Fruit fly (Drosophila melanogaster) whole organism, prepupa: Measurements from ENCODE around the gene CG13315.

Source experiments
- Blimp-1 ChIP-seq: fragments of 200-800 bp; sonication (Bioruptor generic); optimal IDR thresholded peaks from 3 replicates; lab custom pipeline; 2017; ENCODE audit warnings: missing biosample characterization, missing genetic modification characterization, mild to moderate bottlenecking, moderate library complexity, missing genetic modification reagents
- CG10631 ChIP-seq: fragments of 200-800 bp; sonication (Bioruptor generic); optimal IDR thresholded peaks from 2 replicates; lab custom pipeline; 2016; ENCODE audit warnings: missing biosample characterization, missing genetic modification characterization
- CG10669 ChIP-seq: fragments of 200-800 bp; sonication (Bioruptor generic); optimal IDR thresholded peaks from 3 replicates; lab custom pipeline; 2018; ENCODE audit warnings: missing biosample characterization, mild to moderate bottlenecking, missing genetic modification characterization, moderate library complexity
- CG11294 ChIP-seq: fragments of 200-800 bp; sonication (Bioruptor generic); IDR thresholded peaks from 2 replicates; pipeline ENCODE4 v1.3.6; 2022; ENCODE audit warnings: missing biosample characterization, missing genetic modification characterization
- CG11902 ChIP-seq: fragments of 200-800 bp; sonication (Bioruptor generic); optimal IDR thresholded peaks from 3 replicates; lab custom pipeline; 2016; ENCODE audit warnings: missing biosample characterization, missing genetic modification characterization
- CG15336 ChIP-seq: fragments of 200-800 bp; sonication (Bioruptor generic); IDR thresholded peaks from 2 replicates; pipeline ENCODE4 v1.3.6; 2022; ENCODE audit warnings: missing biosample characterization, missing genetic modification characterization
- CG1621 ChIP-seq: fragments of 200-800 bp; sonication (Bioruptor generic); optimal IDR thresholded peaks from 3 replicates; lab custom pipeline; 2018; ENCODE audit warnings: missing biosample characterization, mild to moderate bottlenecking, missing genetic modification characterization
- CG3032 ChIP-seq: fragments of 200-800 bp; optimal IDR thresholded peaks from 2 replicates; lab custom pipeline; 2019; ENCODE audit warnings: missing biosample characterization, mild to moderate bottlenecking, missing genetic modification characterization, moderate library complexity
- CG31627 ChIP-seq: fragments of 200-800 bp; sonication (Bioruptor generic); optimal IDR thresholded peaks from 3 replicates; lab custom pipeline; 2016; ENCODE audit warnings: missing biosample characterization, missing genetic modification characterization
- CG32006 ChIP-seq: fragments of 200-800 bp; sonication (Bioruptor generic); optimal IDR thresholded peaks from 3 replicates; lab custom pipeline; 2017; ENCODE audit warnings: missing biosample characterization, mild to moderate bottlenecking, missing genetic modification characterization
- CG34406 ChIP-seq: fragments of 200-800 bp; sonication (Bioruptor generic); optimal IDR thresholded peaks from 3 replicates; lab custom pipeline; 2016; ENCODE audit warnings: missing biosample characterization, missing genetic modification characterization
- CG3919 ChIP-seq: fragments of 200-800 bp; sonication (Bioruptor generic); optimal IDR thresholded peaks from 3 replicates; lab custom pipeline; 2016; ENCODE audit warnings: missing biosample characterization, missing genetic modification characterization
- CG6163 ChIP-seq: fragments of 200-800 bp; sonication (Bioruptor generic); IDR thresholded peaks from 3 replicates; pipeline ENCODE4 v1.3.6; 2022; ENCODE audit warnings: missing biosample characterization, missing genetic modification characterization
- CG6276 ChIP-seq: fragments of 200-800 bp; sonication (Bioruptor generic); optimal IDR thresholded peaks from 2 replicates; lab custom pipeline; 2017; ENCODE audit warnings: missing biosample characterization, mild to moderate bottlenecking, missing genetic modification characterization
- CG6808 ChIP-seq: fragments of 200-800 bp; sonication (Bioruptor generic); optimal IDR thresholded peaks from 3 replicates; lab custom pipeline; 2017; ENCODE audit warnings: missing biosample characterization, missing genetic modification characterization, mild to moderate bottlenecking, moderate library complexity, missing genetic modification reagents
- CG7368 ChIP-seq: fragments of 200-800 bp; sonication (Bioruptor generic); optimal IDR thresholded peaks from 3 replicates; lab custom pipeline; 2016; ENCODE audit warnings: missing biosample characterization, missing genetic modification characterization
- CG8119 ChIP-seq: fragments of 200-800 bp; sonication (Bioruptor generic); IDR thresholded peaks from 3 replicates; pipeline ENCODE4 v1.3.6; 2022; ENCODE audit warnings: missing biosample characterization, missing genetic modification characterization
- CG8319 ChIP-seq: fragments of 200-800 bp; sonication (Bioruptor generic); optimal IDR thresholded peaks from 3 replicates; lab custom pipeline; 2016; ENCODE audit warnings: missing biosample characterization, missing genetic modification characterization
- Eip78C ChIP-seq: fragments of 200-800 bp; sonication (Bioruptor generic); peaks from one replicate; lab custom pipeline; 2016; ENCODE audit warnings: missing biosample characterization, missing genetic modification characterization
- Ets96B ChIP-seq: fragments of 200-800 bp; optimal IDR thresholded peaks from 2 replicates; lab custom pipeline; 2019; ENCODE audit warnings: missing biosample characterization, mild to moderate bottlenecking, missing genetic modification characterization, moderate library complexity
- Gug ChIP-seq: fragments of 200-800 bp; sonication (Bioruptor generic); IDR thresholded peaks from 2 replicates; pipeline ENCODE4 v1.3.6; 2022; ENCODE audit warnings: missing biosample characterization, missing genetic modification characterization
- Hr38 ChIP-seq: sonication (Bioruptor generic); optimal IDR thresholded peaks from 2 replicates; lab custom pipeline; 2016; ENCODE audit warnings: missing biosample characterization, missing genetic modification characterization
- Hr39 ChIP-seq: fragments of 200-800 bp; sonication (Bioruptor generic); optimal IDR thresholded peaks from 2 replicates; lab custom pipeline; 2016; ENCODE audit warnings: missing biosample characterization, missing genetic modification characterization
- Lpt ChIP-seq: fragments of 200-800 bp; sonication (Bioruptor generic); optimal IDR thresholded peaks from 3 replicates; lab custom pipeline; 2016; ENCODE audit warnings: missing biosample characterization, missing genetic modification characterization
- OdsH ChIP-seq: fragments of 200-800 bp; sonication (Bioruptor generic); optimal IDR thresholded peaks from 3 replicates; lab custom pipeline; 2016; ENCODE audit warnings: missing biosample characterization, missing genetic modification characterization
- Smox ChIP-seq: fragments of 200-800 bp; sonication (Bioruptor generic); optimal IDR thresholded peaks from 3 replicates; lab custom pipeline; 2016; ENCODE audit warnings: missing biosample characterization, missing genetic modification characterization
- Sox102F ChIP-seq: fragments of 200-800 bp; sonication (Bioruptor generic); optimal IDR thresholded peaks from 2 replicates; lab custom pipeline; 2016; ENCODE audit warnings: missing biosample characterization, mild to moderate bottlenecking, missing genetic modification characterization
- Sox14 ChIP-seq: fragments of 200-800 bp; sonication (Bioruptor generic); optimal IDR thresholded peaks from 3 replicates; lab custom pipeline; 2016; ENCODE audit warnings: missing biosample characterization, missing genetic modification characterization
- achi ChIP-seq: fragments of 200-800 bp; sonication (Bioruptor generic); optimal IDR thresholded peaks from 3 replicates; lab custom pipeline; 2016; ENCODE audit warnings: missing biosample characterization, missing genetic modification characterization
- cyc ChIP-seq: fragments of 200-800 bp; sonication (Bioruptor generic); optimal IDR thresholded peaks from 3 replicates; lab custom pipeline; 2016; ENCODE audit warnings: missing biosample characterization, missing genetic modification characterization
- dac ChIP-seq: fragments of 200-800 bp; sonication (Bioruptor generic); optimal IDR thresholded peaks from 2 replicates; lab custom pipeline; 2017; ENCODE audit warnings: missing biosample characterization, mild to moderate bottlenecking, missing genetic modification characterization
- dsx ChIP-seq: fragments of 200-800 bp; optimal IDR thresholded peaks from 3 replicates; lab custom pipeline; 2019; ENCODE audit warnings: missing biosample characterization, mild to moderate bottlenecking, missing genetic modification characterization, moderate library complexity; ENCODE audit not compliant: poor library complexity, severe bottlenecking
- esn ChIP-seq: fragments of 200-800 bp; sonication (Bioruptor generic); optimal IDR thresholded peaks from 2 replicates; lab custom pipeline; 2016; ENCODE audit warnings: missing biosample characterization, mild to moderate bottlenecking, missing genetic modification characterization, moderate library complexity
- fd85E ChIP-seq: fragments of 200-800 bp; sonication (Bioruptor generic); optimal IDR thresholded peaks from 3 replicates; lab custom pipeline; 2016; ENCODE audit warnings: missing biosample characterization, missing genetic modification characterization
- fkh ChIP-seq: fragments of 200-800 bp; sonication (Bioruptor generic); optimal IDR thresholded peaks from 3 replicates; lab custom pipeline; 2017; ENCODE audit warnings: missing biosample characterization, mild to moderate bottlenecking, missing genetic modification characterization, moderate library complexity
- lz ChIP-seq: fragments of 200-800 bp; sonication (Bioruptor generic); optimal IDR thresholded peaks from 3 replicates; lab custom pipeline; 2016; ENCODE audit warnings: missing biosample characterization, missing genetic modification characterization
- pdm3 ChIP-seq: fragments of 200-800 bp; sonication (Bioruptor generic); optimal IDR thresholded peaks from 3 replicates; lab custom pipeline; 2016; ENCODE audit warnings: missing biosample characterization, missing genetic modification characterization
- salr ChIP-seq, 2 experiments: fragments of 200-800 bp; sonication (Bioruptor generic); optimal IDR thresholded peaks; 3 replicates each; lab custom pipeline; 2016 to 2018; ENCODE audit warnings: missing biosample characterization in 2 of 2, missing genetic modification characterization in 2 of 2, mild to moderate bottlenecking in 1 of 2
- spab ChIP-seq: fragments of 200-800 bp; sonication (Bioruptor generic); optimal IDR thresholded peaks from 2 replicates; lab custom pipeline; 2017; ENCODE audit warnings: missing biosample characterization, mild to moderate bottlenecking, missing genetic modification characterization, missing genetic modification reagents
- ss ChIP-seq, 2 experiments: fragments of 200-800 bp; sonication (Bioruptor generic); optimal IDR thresholded peaks; 2 replicates in 1 of 2; 3 replicates in 1 of 2; lab custom pipeline; 2017 to 2018; ENCODE audit warnings: mild to moderate bottlenecking in 2 of 2, missing biosample characterization in 2 of 2, missing genetic modification characterization in 2 of 2, moderate library complexity in 1 of 2
- svp ChIP-seq: fragments of 200-800 bp; sonication (Bioruptor generic); peaks from one replicate; lab custom pipeline; 2016; ENCODE audit warnings: missing biosample characterization, missing genetic modification characterization

The CG13315 gene

DNA sequence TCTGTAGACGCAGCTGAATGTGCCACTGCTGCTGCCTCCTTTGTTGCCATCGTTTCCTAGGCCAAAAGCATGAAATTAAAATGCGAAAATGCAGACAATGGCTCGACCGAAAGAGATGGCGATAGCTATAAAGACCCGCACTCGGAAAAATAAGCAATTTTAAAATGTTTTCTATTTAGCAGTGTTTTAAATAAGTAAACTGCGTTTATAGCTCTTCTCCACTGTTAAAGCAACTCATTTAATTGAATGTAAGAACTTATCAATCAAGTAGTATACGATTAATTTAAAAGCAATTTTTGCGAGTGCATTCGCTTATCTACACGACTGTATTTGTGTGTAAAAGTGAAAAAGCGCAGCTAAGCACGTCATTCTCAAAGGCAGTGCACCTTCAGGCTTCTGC lies 22.9 kb downstream of the CG13315 start (continued):
- no peak for TF ChIP-seq CG34406
- TF ChIP-seq esn (GFP tag; lab: Kevin White, UChicago), result no peak
- TF ChIP-seq CG32006 (GFP tag; lab: Kevin White, UChicago), result peak; percentile 34
- TF ChIP-seq CG6276 (GFP tag; lab: Kevin White, UChicago), result peak; percentile 3
- no peak for TF ChIP-seq Hr39 (GFP tag; lab: Kevin White, UChicago)
- TF ChIP-seq CG10631 (GFP tag; lab: Kevin White, UChicago), result no peak
- TF ChIP-seq Sox102F (GFP tag; lab: Kevin White, UChicago), result no peak
- TF ChIP-seq Smox (GFP tag; lab: Kevin White, UChicago), result no peak
- peak; percentile 38; the same call in 1 of the 2 replicates for TF ChIP-seq CG15336 (GFP tag; lab: Robert Waterston, UW)
- TF ChIP-seq CG11902 (GFP tag; lab: Kevin White, UChicago), result no peak
- no peak for TF ChIP-seq spab
- peak; percentile 47 for TF ChIP-seq Gug
- no peak for TF ChIP-seq Lpt
- TF ChIP-seq ss (GFP tag; optimal IDR thresholded peaks at IDR 0.05; lab: Kevin White, UChicago), result no peak
- no peak for TF ChIP-seq fd85E (GFP tag; lab: Kevin White, UChicago)
- TF ChIP-seq CG6163 (GFP tag; lab: Robert Waterston, UW), result 0 out of 3 replicates have a peak, but pooled peaks have one; percentile 31
- TF ChIP-seq CG3919, result no peak
- TF ChIP-seq svp (GFP tag; lab: Kevin White, UChicago), result peak; percentile 62
- peak; percentile 4 for TF ChIP-seq pdm3
- peak; percentile 61 for TF ChIP-seq Eip78C (GFP tag; lab: Kevin White, UChicago)
- TF ChIP-seq dsx (GFP tag; lab: Kevin White, UChicago), result no peak
- no peak for TF ChIP-seq cyc (GFP tag; lab: Kevin White, UChicago)
- TF ChIP-seq, all 60 proteins: peak for 12

DNA sequence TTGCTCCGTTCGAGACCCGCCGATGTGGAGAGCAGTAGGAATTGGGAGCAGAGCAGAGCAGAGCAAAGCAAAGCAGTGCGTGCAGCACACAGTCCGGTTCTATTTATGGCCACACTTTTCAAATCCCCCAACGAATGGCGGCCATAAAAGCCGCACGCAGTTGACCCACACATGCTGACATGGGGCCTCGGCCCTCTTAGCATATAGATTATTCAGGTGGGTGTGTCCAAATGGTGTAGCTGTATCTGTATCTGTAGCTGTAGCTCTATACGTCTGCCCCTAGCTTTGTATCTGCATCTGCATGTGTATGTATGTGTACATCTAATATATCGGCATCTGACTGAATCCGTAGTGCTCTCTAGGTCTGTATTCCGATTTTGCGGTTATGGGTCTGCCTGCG lies 24.6 kb downstream of the CG13315 start:
- TF ChIP-seq Hr38 (GFP tag; lab: Kevin White, UChicago), result no peak
- no peak for TF ChIP-seq CG6163 (GFP tag; lab: Robert Waterston, UW)
- no peak for TF ChIP-seq salr (GFP tag; optimal IDR thresholded peaks at IDR 0.05; lab: Kevin White, UChicago)
- TF ChIP-seq Eip78C (GFP tag; lab: Kevin White, UChicago), result no peak
- TF ChIP-seq dac (GFP tag; lab: Kevin White, UChicago), result no peak
- no peak for TF ChIP-seq CG10669 (GFP tag; lab: Kevin White, UChicago)
- TF ChIP-seq achi (GFP tag; lab: Kevin White, UChicago), result no peak
- TF ChIP-seq dsx (GFP tag; lab: Kevin White, UChicago), result no peak

DNA sequence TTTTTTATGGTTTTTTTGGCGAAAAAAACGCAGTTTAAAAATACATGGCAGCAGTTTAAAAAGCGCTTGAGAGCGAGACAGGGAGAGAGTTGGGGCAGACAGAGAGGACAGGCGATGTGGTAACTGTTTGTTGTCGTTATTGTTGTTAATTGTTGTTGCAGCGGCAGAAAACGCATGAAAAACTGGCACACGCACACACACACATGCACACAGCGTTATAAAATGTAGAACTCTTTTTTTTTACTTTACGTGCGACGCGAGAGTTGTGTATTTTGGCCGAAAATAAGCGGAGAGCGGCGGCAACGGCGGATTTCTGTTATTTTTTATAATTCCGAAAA lies 28.2 kb downstream of the CG13315 start:
- TF ChIP-seq CG6163 (GFP tag; lab: Robert Waterston, UW) (0 out of 3 replicates have a peak, but pooled peaks have one; percentile 9), CG8319 (GFP tag; lab: Kevin White, UChicago) (no peak)

DNA sequence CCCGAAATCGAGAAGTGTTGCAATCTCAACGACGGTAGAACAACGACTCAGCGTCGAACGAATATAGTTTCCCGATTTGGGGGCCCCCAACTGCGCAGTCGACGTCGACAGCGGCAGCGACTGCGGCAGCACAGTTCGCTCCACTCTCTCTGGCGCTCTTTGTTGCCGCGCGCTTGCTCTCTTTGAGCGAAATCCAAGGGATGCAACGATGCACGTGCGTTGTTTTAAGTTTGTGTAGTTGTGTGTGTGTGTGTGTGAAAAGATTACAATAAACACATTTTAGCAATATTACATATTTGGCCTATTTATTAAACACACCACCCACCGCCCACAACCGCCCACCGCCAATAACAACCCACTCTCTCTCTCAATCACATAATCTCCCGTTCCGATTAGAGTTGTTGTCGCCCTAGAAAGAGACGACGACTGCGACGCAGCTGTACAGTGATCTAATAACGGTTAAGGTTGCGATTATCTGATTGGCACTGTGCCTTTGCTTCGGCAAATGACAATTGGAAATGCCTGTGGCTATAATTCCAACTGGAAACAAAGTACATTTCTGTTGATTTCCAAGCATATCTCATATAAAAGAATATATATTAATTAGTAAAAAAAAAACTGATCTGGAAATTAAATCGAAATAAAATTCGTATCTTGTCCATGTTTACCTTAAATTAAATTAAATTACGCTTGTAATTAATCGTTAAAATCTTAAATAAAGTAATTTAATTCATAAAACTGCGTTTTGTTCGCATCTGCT lies 28.8 kb downstream of the CG13315 start:
- 0 out of 3 replicates have a peak, but pooled peaks have one; percentile 21 for TF ChIP-seq CG8119 (GFP tag; lab: Robert Waterston, UW)
- TF ChIP-seq Ets96B, result no peak
- TF ChIP-seq achi (GFP tag; lab: Kevin White, UChicago), result no peak
- no peak for TF ChIP-seq OdsH
- no peak for TF ChIP-seq dac (GFP tag; lab: Kevin White, UChicago)
- TF ChIP-seq Sox102F (GFP tag; lab: Kevin White, UChicago), result no peak
- TF ChIP-seq dsx (GFP tag; lab: Kevin White, UChicago), result no peak
- TF ChIP-seq CG3032 (tag; lab: Kevin White, UChicago), result no peak
- TF ChIP-seq CG6808, result no peak
- TF ChIP-seq Sox14 (GFP tag; lab: Kevin White, UChicago), result no peak
- no peak for TF ChIP-seq salr (GFP tag; optimal IDR thresholded peaks at IDR 0.05; lab: Kevin White, UChicago)
- no peak for TF ChIP-seq CG34406
- no peak for TF ChIP-seq Gug
- TF ChIP-seq CG31627 (GFP tag; lab: Kevin White, UChicago), result no peak
- no peak for TF ChIP-seq ss (GFP tag; optimal IDR thresholded peaks at IDR 0.05; lab: Kevin White, UChicago)
- no peak for TF ChIP-seq Smox (GFP tag; lab: Kevin White, UChicago)
- no peak for TF ChIP-seq CG7368 (GFP tag; lab: Kevin White, UChicago)
- TF ChIP-seq lz (GFP tag; lab: Kevin White, UChicago), result no peak
- TF ChIP-seq CG3919, result no peak
- TF ChIP-seq CG11294, result no peak
- no peak for TF ChIP-seq Blimp-1
- no peak for TF ChIP-seq CG11902 (GFP tag; lab: Kevin White, UChicago)
- no peak for TF ChIP-seq CG10631 (GFP tag; lab: Kevin White, UChicago)
- no peak for TF ChIP-seq fkh
- no peak for TF ChIP-seq CG8319 (GFP tag; lab: Kevin White, UChicago)
- peak; percentile 18; the same call in 1 of the 3 replicates for TF ChIP-seq CG6163 (GFP tag; lab: Robert Waterston, UW)
- no peak for TF ChIP-seq Hr38 (GFP tag; lab: Kevin White, UChicago)
- TF ChIP-seq Lpt, result no peak
- no peak for TF ChIP-seq CG10669 (GFP tag; lab: Kevin White, UChicago)
- no peak for TF ChIP-seq CG1621
